Fruit fly (Drosophila melanogaster): ENCODE measurements around the gene CG13293.
A peak's percentile ranks its signal among the peaks of the same experiment; 100 is the strongest.

The CG13293 gene

dm6 chr3L:6059062-6059708 lies 23.5 kb upstream of the CG13293 start, which contains the start of gene CG6592 (continued):
- TF ChIP-seq CG1233 (GFP tag; optimal IDR thresholded peaks at IDR 0.05) (peak; percentile 64), CG8388 (GFP tag; optimal IDR thresholded peaks at IDR 0.05) (no peak), Atf-2 (GFP tag; optimal IDR thresholded peaks at IDR 0.05) (peak; percentile 32), Chrac-16 (GFP tag; optimal IDR thresholded peaks at IDR 0.05) (peak; percentile 37), CG31365 (tag; optimal IDR thresholded peaks at IDR 0.05) (peak; percentile 97), bowl (GFP tag; IDR thresholded peaks at IDR 0.05) (no peak), mld (GFP tag; IDR thresholded peaks at IDR 0.05; ENCODE audit: partially characterized antibody) (no peak), CoRest (tag; optimal IDR thresholded peaks at IDR 0.05) (peak; percentile 58), fd96Cb (tag; optimal IDR thresholded peaks at IDR 0.05) (no peak), NFAT (GFP tag; IDR thresholded peaks at IDR 0.05) (0 out of 2 replicates have a peak, but pooled peaks have one; percentile 5), Camta (GFP tag; optimal IDR thresholded peaks at IDR 0.05) (peak; percentile 41), Aef1 (GFP tag; IDR thresholded peaks at IDR 0.05) (no peak), lola (GFP tag; optimal IDR thresholded peaks at IDR 0.05) (peak in 1 of 3 experiments; percentile 63), CG1602 (GFP tag; optimal IDR thresholded peaks at IDR 0.05) (peak; percentile 48), Ets65A (GFP tag) (peak; percentile 98), CG16863 (GFP tag; optimal IDR thresholded peaks at IDR 0.05) (peak; percentile 24), zfh2 (GFP tag; optimal IDR thresholded peaks at IDR 0.05) (no peak), hbn (GFP tag; IDR thresholded peaks at IDR 0.05; ENCODE audit: partially characterized antibody) (no peak), CG6813 (GFP tag; optimal IDR thresholded peaks at IDR 0.05) (no peak), yki (optimal IDR thresholded peaks at IDR 0.05) (no peak), CG15269 (tag; optimal IDR thresholded peaks at IDR 0.05) (no peak), ems (GFP tag; optimal IDR thresholded peaks at IDR 0.05) (no peak), dati (GFP tag; IDR thresholded peaks at IDR 0.05) (0 out of 2 replicates have a peak, but pooled peaks have one; percentile 34), HLHmδ (GFP tag; optimal IDR thresholded peaks at IDR 0.05) (no peak), CG11085 (GFP tag; IDR thresholded peaks at IDR 0.05) (0 out of 2 replicates have a peak, but pooled peaks have one; percentile 25), tna (GFP tag; IDR thresholded peaks at IDR 0.05; ENCODE audit: partially characterized antibody) (no peak), CG2116 (GFP tag; optimal IDR thresholded peaks at IDR 0.05) (peak; percentile 31), B-H1 (GFP tag; IDR thresholded peaks at IDR 0.05) (no peak), CG8089 (GFP tag; optimal IDR thresholded peaks at IDR 0.05) (peak; percentile 67), maf-S (GFP tag; optimal IDR thresholded peaks at IDR 0.05) (no peak), CG9727 (GFP tag; optimal IDR thresholded peaks at IDR 0.05) (peak; percentile 80), Hr3 (GFP tag; optimal IDR thresholded peaks at IDR 0.05) (no peak), Bdp1 (GFP tag; optimal IDR thresholded peaks at IDR 0.05) (peak; percentile 9), pb (GFP tag; optimal IDR thresholded peaks at IDR 0.05) (no peak), CG4282 (GFP tag; optimal IDR thresholded peaks at IDR 0.05) (no peak), CG34422 (GFP tag; IDR thresholded peaks at IDR 0.05) (peak; percentile 22; the same call in 1 of the 3 replicates), CG31441 (GFP tag; IDR thresholded peaks at IDR 0.05) (0 out of 2 replicates have a peak, but pooled peaks have one; percentile 40), CG9817 (tag; optimal IDR thresholded peaks at IDR 0.05) (peak; percentile 12), CG13123 (GFP tag; optimal IDR thresholded peaks at IDR 0.05) (no peak), CG18262 (tag; optimal IDR thresholded peaks at IDR 0.05) (no peak), CG16813 (GFP tag; IDR thresholded peaks at IDR 0.05; ENCODE audit: partially characterized antibody) (0 out of 3 replicates have a peak, but pooled peaks have one; percentile 32), tgo (GFP tag; IDR thresholded peaks at IDR 0.05) (no peak), Myb (GFP tag; optimal IDR thresholded peaks at IDR 0.05) (peak; percentile 63), CG4820 (GFP tag; optimal IDR thresholded peaks at IDR 0.05) (peak; percentile 16), CG17612 (GFP tag; IDR thresholded peaks at IDR 0.05) (no peak), HmgD (GFP tag; optimal IDR thresholded peaks at IDR 0.05) (peak; percentile 48), H2.0 (GFP tag; IDR thresholded peaks at IDR 0.05) (peak; percentile 32; the same call in 1 of the 2 replicates), Neu2 (GFP tag; optimal IDR thresholded peaks at IDR 0.05; ENCODE audit: borderline replicate concordance) (peak; percentile 55), gsb-n (tag; optimal IDR thresholded peaks at IDR 0.05) (no peak), CG3995 (GFP tag; optimal IDR thresholded peaks at IDR 0.05) (no peak)
